Fruit fly (Drosophila melanogaster): Measurements from ENCODE around the gene RnpS1.
A peak's percentile ranks its signal among the peaks of the same experiment; 100 is the strongest.

Gene RnpS1

DNA sequence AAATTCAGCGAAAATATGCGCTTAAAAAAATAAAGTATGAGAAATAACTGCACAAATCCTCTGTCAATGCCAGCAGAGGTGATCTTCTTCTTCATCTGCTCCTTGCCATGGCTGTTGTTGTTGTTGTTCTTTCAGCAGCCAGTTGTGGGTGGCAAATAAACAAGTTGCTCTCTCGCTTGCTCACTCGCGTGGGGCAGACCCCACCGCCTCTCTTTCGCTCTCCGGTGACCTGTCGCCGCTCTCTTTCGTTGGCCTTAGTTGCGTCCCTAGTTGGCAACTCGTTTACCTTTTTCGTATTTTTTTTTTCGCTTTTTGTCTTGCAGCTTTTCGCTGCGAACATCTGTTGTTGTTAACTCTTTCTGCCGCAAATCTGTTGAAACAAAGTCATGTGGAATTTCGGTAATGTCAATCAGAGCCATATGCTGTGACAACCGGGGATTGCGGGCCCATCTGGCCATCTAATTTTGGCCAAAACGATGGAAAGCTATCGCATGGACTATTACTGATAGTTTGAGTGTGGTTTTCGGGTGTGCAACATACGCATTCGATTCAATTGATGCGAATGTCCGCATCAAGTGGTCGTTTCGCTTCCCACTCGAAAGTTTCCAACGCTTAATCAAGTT is 17.1 kb upstream of the RnpS1 start:
- TF ChIP-seq brk (GFP tag; optimal IDR thresholded peaks at IDR 0.05) (no peak), dl (GFP tag; optimal IDR thresholded peaks at IDR 0.05; ENCODE audit: insufficient read depth in 1 of 2, partially characterized antibody in 2 of 2) (peak; percentile 80 to 85), Dif (GFP tag; optimal IDR thresholded peaks at IDR 0.05; ENCODE audit: partially characterized antibody) (peak; percentile 85), Vsx2 (GFP tag; optimal IDR thresholded peaks at IDR 0.05; ENCODE audit: partially characterized antibody) (peak; percentile 36)

DNA sequence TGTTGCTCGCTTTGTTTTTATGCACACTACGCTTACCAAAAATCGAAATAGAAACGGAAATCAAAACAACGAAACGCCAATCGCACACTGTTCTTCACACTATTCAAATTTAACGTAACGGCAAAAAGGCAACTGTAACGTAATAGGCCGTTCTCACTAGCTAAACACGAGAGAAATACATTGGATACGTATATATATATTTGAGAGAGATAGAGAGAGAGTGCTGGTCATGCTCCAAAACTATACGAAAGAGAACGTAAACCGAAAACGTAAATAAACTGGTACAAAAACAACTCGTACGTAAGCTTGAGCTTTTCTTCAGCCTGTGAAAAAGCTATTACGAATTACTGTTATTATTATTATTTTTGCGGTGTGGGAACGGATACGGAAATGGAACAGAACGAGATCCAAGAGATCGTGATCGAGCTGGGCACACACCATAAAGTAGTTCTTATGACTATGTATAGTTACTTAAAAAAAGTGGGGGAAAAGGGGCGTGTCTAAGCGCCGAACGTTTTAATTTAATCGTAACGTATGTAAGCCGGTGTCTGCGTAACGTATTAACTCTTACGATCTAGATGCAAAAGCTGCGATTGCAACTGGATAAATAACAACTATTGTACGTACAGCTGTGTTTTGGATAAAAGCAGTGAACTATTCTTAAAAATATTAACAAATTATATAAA is 8.2 kb upstream of the RnpS1 start:
- no peak for TF ChIP-seq pan (optimal IDR thresholded peaks at IDR 0.05)
- TF ChIP-seq N (GFP tag; optimal IDR thresholded peaks at IDR 0.05) = peak; percentile 29

- TF ChIP-seq Dfd (GFP tag; optimal IDR thresholded peaks at IDR 0.05) (peak; percentile 82), h (GFP tag; optimal IDR thresholded peaks at IDR 0.05) (no peak)
Observed at dm6 chr3R:9546808-9547381, 4.9 kb upstream of the RnpS1 start.

DNA sequence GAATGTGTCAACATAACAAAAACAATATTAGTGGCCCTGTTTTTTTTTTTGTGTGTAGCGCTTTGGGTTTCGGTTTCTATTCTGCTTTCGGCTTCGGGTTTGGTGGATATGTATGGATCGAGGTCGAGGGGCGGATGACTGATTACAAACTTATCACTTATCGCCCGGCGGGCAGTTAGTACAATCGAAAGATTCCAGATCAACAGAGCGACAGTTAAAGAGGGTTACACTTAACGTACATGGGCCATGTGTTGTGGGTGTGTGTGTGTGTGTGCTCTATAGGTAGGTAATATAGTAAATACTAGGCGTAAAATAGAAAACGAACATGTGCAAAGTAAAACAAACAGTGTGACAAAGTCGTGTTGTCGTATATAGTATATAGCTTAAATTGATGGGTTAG is 3.1 kb upstream of the RnpS1 start:
- TF ChIP-seq Mio (GFP tag; optimal IDR thresholded peaks at IDR 0.05) (no peak), Sp1 (GFP tag; optimal IDR thresholded peaks at IDR 0.05) (no peak), Dif (GFP tag; optimal IDR thresholded peaks at IDR 0.05; ENCODE audit: partially characterized antibody) (no peak), usp (GFP tag; optimal IDR thresholded peaks at IDR 0.05) (no peak), sage (GFP tag; optimal IDR thresholded peaks at IDR 0.05) (no peak), GATAd (GFP tag; optimal IDR thresholded peaks at IDR 0.05) (no peak), Dfd (GFP tag; optimal IDR thresholded peaks at IDR 0.05) (no peak), CG9705 (GFP tag; optimal IDR thresholded peaks at IDR 0.05) (no peak), OdsH (GFP tag; optimal IDR thresholded peaks at IDR 0.05) (no peak), jim (GFP tag; optimal IDR thresholded peaks at IDR 0.05) (no peak), Hr78 (GFP tag; optimal IDR thresholded peaks at IDR 0.05) (no peak), Myc (optimal IDR thresholded peaks at IDR 0.05) (no peak), psq (GFP tag; optimal IDR thresholded peaks at IDR 0.05) (no peak), N (GFP tag; optimal IDR thresholded peaks at IDR 0.05) (no peak), CrebA (GFP tag; optimal IDR thresholded peaks at IDR 0.05; ENCODE audit: borderline replicate concordance) (no peak), dmrt93B (GFP tag; optimal IDR thresholded peaks at IDR 0.05) (no peak)

dm6 chr3R:9550265-9551012 is 1.4 kb upstream of the RnpS1 start:
- TF ChIP-seq Hnf4 (GFP tag; optimal IDR thresholded peaks at IDR 0.05) = peak; percentile 70
- TF ChIP-seq br (GFP tag; optimal IDR thresholded peaks at IDR 0.05) = peak; percentile 26
- no peak for TF ChIP-seq jim (GFP tag; optimal IDR thresholded peaks at IDR 0.05)
- TF ChIP-seq dmrt93B (GFP tag; optimal IDR thresholded peaks at IDR 0.05) = no peak
- TF ChIP-seq sage (GFP tag; optimal IDR thresholded peaks at IDR 0.05) = peak; percentile 66
- peak; percentile 30 for TF ChIP-seq h (GFP tag; optimal IDR thresholded peaks at IDR 0.05)
- no peak for TF ChIP-seq CrebA (GFP tag; optimal IDR thresholded peaks at IDR 0.05; ENCODE audit: borderline replicate concordance)
- no peak for TF ChIP-seq fru (GFP tag; optimal IDR thresholded peaks at IDR 0.05)
- TF ChIP-seq foxo (GFP tag; optimal IDR thresholded peaks at IDR 0.05) = no peak
- TF ChIP-seq HLH106 (tag; optimal IDR thresholded peaks at IDR 0.05) = no peak
- no peak for TF ChIP-seq CG9705 (GFP tag; optimal IDR thresholded peaks at IDR 0.05)
- TF ChIP-seq lola (GFP tag; optimal IDR thresholded peaks at IDR 0.05) = no peak
- peak; percentile 24 for TF ChIP-seq brk (GFP tag; optimal IDR thresholded peaks at IDR 0.05)
- no peak for TF ChIP-seq woc (GFP tag; optimal IDR thresholded peaks at IDR 0.05)
- peak; percentile 16 for TF ChIP-seq CG32264 (GFP tag; optimal IDR thresholded peaks at IDR 0.05)
- TF ChIP-seq N (GFP tag; optimal IDR thresholded peaks at IDR 0.05) = peak; percentile 56
- TF ChIP-seq Jra (GFP tag; optimal IDR thresholded peaks at IDR 0.05) = peak; percentile 31
- TF ChIP-seq Dif (GFP tag; optimal IDR thresholded peaks at IDR 0.05; ENCODE audit: partially characterized antibody) = peak; percentile 100
- TF ChIP-seq Hr78 (GFP tag; optimal IDR thresholded peaks at IDR 0.05) = no peak
- peak; percentile 64 for TF ChIP-seq Rel (GFP tag; optimal IDR thresholded peaks at IDR 0.05)
- TF ChIP-seq Rel (tag; optimal IDR thresholded peaks at IDR 0.05) = no peak
- TF ChIP-seq ey (GFP tag; optimal IDR thresholded peaks at IDR 0.05) = no peak
- peak; percentile 91 for TF ChIP-seq Hr83 (GFP tag; optimal IDR thresholded peaks at IDR 0.05; ENCODE audit: poor library complexity, severe bottlenecking)
- TF ChIP-seq Sp1 (GFP tag; optimal IDR thresholded peaks at IDR 0.05) = no peak
- TF ChIP-seq usp (GFP tag; optimal IDR thresholded peaks at IDR 0.05) = no peak
- no peak for TF ChIP-seq psq (GFP tag; optimal IDR thresholded peaks at IDR 0.05)
- TF ChIP-seq Vsx2 (GFP tag; optimal IDR thresholded peaks at IDR 0.05; ENCODE audit: partially characterized antibody) = peak; percentile 98
- peak; percentile 23 for TF ChIP-seq OdsH (GFP tag; optimal IDR thresholded peaks at IDR 0.05)
- TF ChIP-seq pan (optimal IDR thresholded peaks at IDR 0.05) = no peak
- TF ChIP-seq dl (GFP tag; optimal IDR thresholded peaks at IDR 0.05; ENCODE audit: insufficient read depth in 1 of 2, partially characterized antibody in 2 of 2) = peak; percentile 99
- no peak for TF ChIP-seq GATAd (GFP tag; optimal IDR thresholded peaks at IDR 0.05)
- TF ChIP-seq Dfd (GFP tag; optimal IDR thresholded peaks at IDR 0.05) = no peak
- peak; percentile 10 for TF ChIP-seq rgr (GFP tag; optimal IDR thresholded peaks at IDR 0.05)

Measured in whole organism, wandering third instar larva.